Fruit fly (Drosophila melanogaster) Kc167 (cell line): ENCODE measurements around the gene CG45075.

Experiments
- Myc ChIP-seq: fragments of >200 bp; optimal IDR thresholded peaks from 2 replicates; lab custom pipeline; 2017; ENCODE audit warnings: missing external identifiers
- Sin3A ChIP-seq: fragments of >200 bp; optimal IDR thresholded peaks from 2 replicates; lab custom pipeline; 2018; ENCODE audit warnings: missing external identifiers
- h ChIP-seq: fragments of >200 bp; optimal IDR thresholded peaks from 3 replicates; lab custom pipeline; 2018; ENCODE audit warnings: missing external identifiers
- insv ChIP-seq: fragments of >200 bp; optimal IDR thresholded peaks from 3 replicates; lab custom pipeline; 2018; ENCODE audit warnings: missing external identifiers
- psq ChIP-seq: fragments of >200 bp; optimal IDR thresholded peaks from 2 replicates; lab custom pipeline; 2017; ENCODE audit warnings: missing external identifiers
- ttk ChIP-seq: sonication (Bioruptor generic); optimal IDR thresholded peaks from 2 replicates; lab custom pipeline; 2017; ENCODE audit warnings: missing external identifiers

CG45075 gene

DNA sequence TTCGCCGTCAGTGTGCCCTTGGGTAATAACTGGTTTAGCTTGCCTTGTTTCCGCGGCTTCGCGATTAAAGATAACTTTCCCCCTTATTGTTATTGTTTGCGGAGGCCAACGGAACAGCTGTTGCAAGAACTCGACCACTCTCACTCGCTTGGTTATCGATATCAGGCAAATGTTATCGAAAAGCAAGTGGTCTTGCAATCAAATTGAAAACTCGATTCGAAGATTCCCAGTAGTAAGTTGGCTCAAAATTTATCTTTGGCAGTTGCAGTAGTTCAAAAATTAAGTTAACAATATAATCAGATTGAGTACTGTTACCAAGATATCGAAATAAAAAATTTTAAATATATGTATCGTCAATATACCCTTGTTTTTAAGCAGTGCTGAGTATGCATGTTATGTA is 25.4 kb upstream of the CG45075 start, which contains the start of the genes Fbw5 and CG9147:
Fbw5 (minus strand) TSS at position 131 of the 400 bp plus-strand sequence.
CG9147 (plus strand) TSS at position 175 of the 400 bp plus-strand sequence.
- no peak for TF ChIP-seq insv
- TF ChIP-seq h, result no peak
- TF ChIP-seq psq (lab: Kevin White, UChicago), result no peak
- no peak for TF ChIP-seq Myc
- TF ChIP-seq ttk, result no peak
- TF ChIP-seq Sin3A (lab: Kevin White, UChicago), result no peak

DNA sequence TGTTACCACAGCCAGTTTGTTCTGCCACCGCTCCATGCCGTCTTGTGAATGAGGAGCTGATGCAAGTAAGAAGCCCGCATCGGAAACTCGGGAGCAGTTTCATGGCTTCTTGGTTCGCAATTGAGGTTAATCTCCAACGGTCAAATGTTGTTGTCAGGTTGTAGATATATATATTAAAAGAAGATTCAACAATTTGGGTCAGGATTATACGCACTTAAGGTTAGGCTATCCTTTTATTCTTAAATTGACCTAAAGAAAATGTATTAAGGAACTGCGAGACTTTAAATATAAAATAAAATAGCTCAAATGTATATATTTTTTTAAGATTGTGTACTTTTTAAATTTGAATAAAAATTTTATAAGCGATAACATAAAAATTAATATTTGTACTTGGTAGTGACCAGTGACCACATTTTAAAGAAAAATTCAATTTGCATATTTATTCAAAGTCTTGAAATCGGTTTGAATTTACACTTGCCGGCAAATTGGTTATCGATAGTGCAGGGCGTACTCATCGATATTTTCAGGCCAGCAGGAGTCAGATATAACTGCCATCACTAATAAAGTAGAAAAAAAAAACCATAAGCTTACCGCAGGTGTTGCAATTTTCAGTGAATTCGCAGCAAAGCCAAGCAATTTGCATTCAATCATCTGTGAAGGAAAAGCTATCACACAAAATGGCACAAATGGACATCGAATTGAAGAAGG is 22.5 kb upstream of the CG45075 start, which contains the start of the genes CG9150 and Pfdn1:
CG9150 (minus strand) TSS at position 51 of the 708 bp plus-strand sequence.
Pfdn1 (plus strand) TSS at position 536 of the 708 bp plus-strand sequence.
- TF ChIP-seq insv (no peak), psq (lab: Kevin White, UChicago) (no peak), ttk (no peak), Sin3A (lab: Kevin White, UChicago) (no peak), h (no peak), Myc (no peak)

DNA sequence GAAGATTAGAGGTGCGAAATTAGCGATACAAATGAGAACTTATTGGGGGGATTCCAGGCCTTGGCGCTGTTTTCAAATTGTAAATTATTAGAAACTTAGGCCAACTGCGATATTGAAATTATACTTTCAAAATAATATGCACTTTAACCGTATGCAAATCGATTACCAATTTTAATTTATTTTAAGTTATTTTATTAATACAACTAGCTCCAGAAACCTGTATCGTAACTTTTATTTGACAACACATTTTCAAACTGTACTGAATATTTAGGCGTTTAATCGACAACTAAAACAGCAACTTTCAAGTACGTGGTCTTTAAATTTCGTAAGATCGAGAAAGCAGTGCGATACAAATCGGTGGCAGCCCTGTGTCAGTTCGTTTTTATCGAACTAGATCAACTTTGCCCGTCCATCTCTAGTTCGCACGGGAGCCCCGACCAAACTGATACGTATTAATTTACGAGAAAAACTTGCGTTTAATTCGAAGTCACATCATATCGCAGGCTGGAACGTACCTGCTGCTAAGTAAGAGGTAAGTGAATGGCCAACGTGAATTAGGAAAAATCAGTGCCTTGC is 20.5 kb upstream of the CG45075 start, which contains the start of the genes CG9154 and Kr-h2:
CG9154 (minus strand) TSS at position 31 of the 576 bp plus-strand sequence.
Kr-h2 (plus strand) TSS at position 335 of the 576 bp plus-strand sequence.
- TF ChIP-seq psq (lab: Kevin White, UChicago) (no peak), insv (no peak), ttk (no peak), Sin3A (lab: Kevin White, UChicago) (no peak), h (no peak), Myc (no peak)

DNA sequence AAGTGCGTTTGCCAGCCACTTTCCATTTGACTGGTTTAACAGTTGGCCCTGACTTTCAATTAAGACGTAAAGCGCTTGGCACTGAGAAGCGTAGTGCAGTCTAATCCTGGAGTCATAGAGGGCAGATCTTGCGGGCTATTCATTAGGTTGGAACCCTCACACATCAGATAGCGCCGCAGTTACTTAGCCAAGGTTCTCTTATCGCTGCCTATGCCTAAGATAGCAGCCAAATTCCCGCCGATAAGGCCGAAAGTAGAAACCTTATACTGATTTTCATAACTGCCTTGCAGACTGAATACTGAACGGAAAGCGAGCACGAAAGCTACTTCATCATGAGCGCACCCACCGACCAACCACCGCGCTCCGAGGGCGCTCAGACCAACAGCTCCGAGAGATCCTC is 19.1 kb upstream of the CG45075 start:
- TF ChIP-seq h (no peak), ttk (no peak), Myc (no peak), psq (lab: Kevin White, UChicago) (no peak), Sin3A (lab: Kevin White, UChicago) (no peak), insv (no peak)

DNA sequence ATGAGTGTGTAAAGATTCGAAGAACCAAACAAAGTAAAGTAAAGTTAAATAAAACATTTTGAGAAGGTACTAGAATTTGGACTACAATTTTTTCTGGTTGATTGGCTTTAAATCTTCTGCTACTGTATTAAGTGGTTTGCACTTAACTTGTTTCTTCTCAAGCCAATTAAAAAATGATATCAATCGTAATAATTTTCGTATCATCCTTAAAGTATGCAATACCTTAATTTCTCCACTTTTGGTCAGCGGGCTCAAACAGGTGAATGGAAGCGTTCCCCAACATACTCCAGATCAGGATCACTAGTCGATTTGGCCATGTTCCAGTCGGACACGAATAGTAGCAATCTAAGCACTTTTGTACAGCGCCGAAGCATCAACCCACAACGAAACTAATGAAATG is 17.3 kb upstream of the CG45075 start:
- TF ChIP-seq psq (lab: Kevin White, UChicago) (no peak), ttk (no peak), insv (no peak), Myc (no peak), h (no peak), Sin3A (lab: Kevin White, UChicago) (no peak)

DNA sequence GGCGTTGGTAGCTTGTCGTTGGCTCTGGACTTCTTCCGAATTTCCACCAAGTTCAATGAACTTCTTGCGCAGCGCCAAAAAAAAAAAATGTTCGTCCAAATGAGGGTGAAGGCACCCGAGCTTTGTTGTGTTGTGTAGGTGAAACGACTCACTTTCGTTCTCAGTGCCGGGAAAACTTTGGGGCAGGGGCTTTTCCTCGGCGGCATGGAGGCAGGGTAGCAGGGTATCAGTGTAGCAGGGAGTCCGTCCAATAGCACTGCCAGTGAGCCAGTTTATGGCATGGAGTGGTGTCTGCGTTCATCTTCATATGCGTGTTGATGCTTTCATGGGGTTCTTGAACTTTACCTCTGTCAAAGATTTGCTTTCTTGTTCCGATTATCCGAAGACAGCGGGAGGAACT is 16.9 kb upstream of the CG45075 start:
- no peak for TF ChIP-seq insv
- TF ChIP-seq ttk, result no peak
- TF ChIP-seq psq (lab: Kevin White, UChicago), result no peak
- TF ChIP-seq h, result no peak
- no peak for TF ChIP-seq Sin3A (lab: Kevin White, UChicago)
- TF ChIP-seq Myc, result no peak

DNA sequence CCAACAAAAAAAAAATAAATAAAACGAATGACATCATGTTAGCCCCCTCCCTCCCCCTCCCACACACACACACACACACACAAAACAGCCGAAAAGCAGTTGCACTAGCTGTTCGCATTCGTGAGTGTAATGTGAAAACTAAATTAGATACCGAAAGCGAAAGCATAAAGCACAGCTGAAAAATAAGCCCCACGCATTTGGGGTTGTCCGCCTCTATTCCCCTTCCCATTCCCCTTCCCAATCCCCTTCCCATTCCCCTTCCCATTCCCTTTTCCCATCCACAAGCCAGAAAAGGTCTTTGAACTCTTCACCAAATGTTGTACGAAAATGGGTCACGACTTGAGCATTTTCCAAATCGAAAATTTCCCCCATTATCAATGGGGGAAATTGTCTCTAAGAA is 15.9 kb upstream of the CG45075 start:
- TF ChIP-seq ttk (no peak), h (no peak), psq (lab: Kevin White, UChicago) (no peak), Sin3A (lab: Kevin White, UChicago) (no peak), Myc (no peak), insv (no peak)

DNA sequence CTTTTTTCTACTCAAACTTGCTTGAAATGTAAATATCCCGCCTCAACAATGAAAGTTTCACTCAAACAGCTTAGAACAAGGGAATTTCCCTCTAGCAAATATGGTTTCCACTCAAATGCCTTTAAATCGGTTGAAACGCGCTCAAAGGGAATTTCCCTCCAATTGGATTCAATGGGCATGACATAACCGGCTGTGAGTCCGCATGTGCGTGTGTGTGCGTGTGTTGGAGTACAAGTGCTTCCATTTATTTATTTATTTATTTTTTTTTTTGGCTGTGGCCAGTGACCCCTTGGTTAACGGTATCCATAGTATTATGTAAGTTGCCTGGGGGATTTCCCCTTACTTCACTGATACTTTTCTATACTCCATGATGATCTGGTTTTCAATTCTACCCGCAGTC is 15.1 kb upstream of the CG45075 start:
- TF ChIP-seq Myc (no peak), insv (no peak), Sin3A (lab: Kevin White, UChicago) (no peak), ttk (no peak), psq (lab: Kevin White, UChicago) (no peak)

DNA sequence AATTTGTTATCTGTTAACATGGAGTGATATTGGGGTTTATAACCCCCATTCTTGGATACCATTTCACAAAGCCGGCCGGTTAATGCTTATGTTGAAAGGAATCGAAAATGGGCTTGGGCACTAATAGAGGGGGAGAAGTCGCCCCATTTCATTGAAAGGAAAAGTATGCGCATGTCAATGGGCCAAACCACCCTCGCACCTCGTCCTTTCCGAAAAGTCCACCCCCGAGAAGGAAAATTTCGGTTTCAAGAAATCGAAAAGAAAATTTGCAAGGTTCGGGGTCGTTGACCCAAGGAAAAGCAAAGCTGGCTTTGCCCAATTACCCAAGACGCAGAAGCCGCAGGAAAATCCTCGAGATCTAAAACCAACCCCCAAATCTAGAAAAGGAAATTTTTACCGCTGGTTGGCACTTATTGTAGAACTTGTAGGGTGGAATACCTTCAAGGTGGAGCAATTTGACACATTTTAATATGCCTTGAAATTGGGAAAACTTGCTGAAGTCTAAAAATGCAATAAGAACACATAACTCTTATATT is 14.3 kb upstream of the CG45075 start:
- TF ChIP-seq Sin3A (lab: Kevin White, UChicago) (no peak), h (no peak), psq (lab: Kevin White, UChicago) (no peak), Myc (no peak), ttk (no peak), insv (no peak)

DNA sequence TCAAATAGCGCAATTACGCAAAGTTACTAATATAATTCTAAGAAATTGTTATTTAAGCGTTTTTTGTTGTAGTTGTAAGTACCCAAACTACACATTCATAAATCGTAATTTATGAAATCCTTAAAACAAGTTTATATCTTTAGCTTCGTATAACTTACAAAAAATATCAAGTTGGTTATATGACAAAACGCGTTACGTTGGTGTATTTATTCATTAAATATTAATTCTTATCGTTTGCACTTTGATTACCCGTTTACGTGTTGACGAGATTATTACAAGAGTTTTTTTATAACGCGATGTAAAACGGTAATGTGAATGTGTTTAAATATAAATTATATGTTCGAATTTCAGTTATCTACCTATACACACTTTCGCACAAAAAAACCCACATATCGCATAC is 13.6 kb upstream of the CG45075 start:
- TF ChIP-seq ttk, result no peak
- TF ChIP-seq Myc, result no peak
- TF ChIP-seq h, result no peak
- TF ChIP-seq insv, result no peak
- TF ChIP-seq psq (lab: Kevin White, UChicago), result no peak

DNA sequence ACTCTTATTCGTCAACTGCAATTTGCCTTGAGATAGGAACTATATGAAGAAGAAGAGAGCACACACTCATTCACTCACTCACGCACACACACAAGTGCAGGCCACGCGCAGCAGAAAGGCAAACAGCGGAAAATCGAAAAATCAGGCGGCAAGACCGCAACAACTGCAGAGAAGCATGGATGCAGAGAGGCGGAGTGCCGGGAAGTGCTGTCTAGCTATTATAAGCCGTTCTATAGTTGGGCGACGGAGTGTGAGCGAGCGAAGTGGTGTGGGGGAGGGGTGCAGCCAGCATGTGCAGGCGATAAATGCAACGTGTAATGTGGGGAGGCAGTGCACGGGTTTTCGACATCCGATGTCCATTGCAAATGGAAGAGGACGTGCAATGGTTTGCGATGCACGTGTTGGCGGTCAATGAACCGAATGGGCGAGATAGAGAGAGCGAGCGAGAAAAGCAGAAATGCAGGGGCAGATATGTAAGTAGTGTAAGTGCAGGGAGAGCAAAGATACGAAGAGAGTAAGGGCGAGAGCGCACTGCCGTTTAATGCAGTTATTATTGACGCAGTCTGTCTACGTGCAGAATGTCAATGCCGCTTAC is 12.4 kb upstream of the CG45075 start:
- TF ChIP-seq Sin3A (lab: Kevin White, UChicago) (no peak), Myc (no peak), insv (no peak), psq (lab: Kevin White, UChicago) (no peak), h (no peak), ttk (no peak)

DNA sequence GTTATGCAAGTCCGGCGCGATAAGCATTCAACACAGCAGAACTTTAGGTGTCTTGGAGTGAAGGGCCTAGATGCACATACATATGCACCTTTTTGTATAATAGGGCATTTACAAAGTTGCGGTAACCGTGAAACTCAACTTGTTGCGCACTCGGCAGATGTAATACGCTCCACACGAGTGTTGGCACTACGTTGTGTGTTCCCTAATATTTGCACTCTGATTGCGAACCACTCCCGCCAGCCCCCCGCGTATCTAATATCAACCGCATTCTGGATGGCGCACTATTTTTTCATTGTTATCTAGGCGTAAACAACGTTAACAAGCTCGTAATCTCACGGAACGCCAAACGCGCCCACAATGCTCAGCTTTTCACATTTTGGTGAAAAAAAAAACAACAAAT is 10.9 kb upstream of the CG45075 start:
- TF ChIP-seq Sin3A (lab: Kevin White, UChicago) (no peak), ttk (no peak), Myc (no peak), insv (no peak), psq (lab: Kevin White, UChicago) (no peak), h (no peak)
